Worm (Caenorhabditis elegans): ENCODE data around the gene dgk-2.

DNA sequence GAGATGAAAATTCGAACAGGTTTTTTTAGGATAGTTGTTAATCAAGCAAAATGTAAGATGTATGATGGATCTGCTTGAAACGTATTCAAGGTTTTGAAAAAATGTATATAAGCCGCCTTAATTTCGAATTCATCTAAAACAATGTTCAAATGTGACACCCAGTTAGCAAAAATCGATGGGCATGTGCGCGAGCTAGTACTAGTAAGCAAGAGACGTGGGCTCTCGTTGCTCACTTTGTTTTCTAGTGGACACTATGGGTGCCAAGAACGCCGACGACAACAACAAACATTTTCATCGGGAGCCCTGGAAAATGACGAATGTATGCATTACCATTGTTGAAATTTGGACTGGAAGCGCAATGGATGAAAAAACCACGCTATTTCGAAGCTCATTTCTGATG lies 17.0 kb upstream of the dgk-2 start:
- TF ChIP-seq nhr-77 (tag; optimal IDR thresholded peaks at IDR 0.05) (no peak), nhr-237 (tag; optimal IDR thresholded peaks at IDR 0.05) (no peak), daf-12 (tag; optimal IDR thresholded peaks at IDR 0.05) (no peak), elt-1 (tag; optimal IDR thresholded peaks at IDR 0.05) (no peak), nhr-23 (tag; optimal IDR thresholded peaks at IDR 0.05) (no peak), pqm-1 (tag; optimal IDR thresholded peaks at IDR 0.05) (no peak), ZK546.5 (tag; optimal IDR thresholded peaks at IDR 0.05) (no peak), ztf-11 (tag; optimal IDR thresholded peaks at IDR 0.05) (no peak), unc-39 (tag; optimal IDR thresholded peaks at IDR 0.05) (no peak), fos-1 (tag; optimal IDR thresholded peaks at IDR 0.05) (no peak), ama-1 (optimal IDR thresholded peaks at IDR 0.05) (no peak), ceh-9 (tag; optimal IDR thresholded peaks at IDR 0.05) (no peak), fkh-10 (GFP tag; optimal IDR thresholded peaks at IDR 0.05) (no peak)
